Fruit fly (Drosophila melanogaster) whole organism, prepupa: ENCODE measurements around the gene CG3552.

ENCODE experiments used
- CG10669 ChIP-seq: fragments of 200-800 bp; sonication (Bioruptor generic); optimal IDR thresholded peaks from 3 replicates; lab custom pipeline; 2018; ENCODE audit warnings: missing biosample characterization, mild to moderate bottlenecking, missing genetic modification characterization, moderate library complexity
- CG11294 ChIP-seq: fragments of 200-800 bp; sonication (Bioruptor generic); IDR thresholded peaks from 2 replicates; pipeline ENCODE4 v1.3.6; 2022; ENCODE audit warnings: missing biosample characterization, missing genetic modification characterization
- CG11902 ChIP-seq: fragments of 200-800 bp; sonication (Bioruptor generic); optimal IDR thresholded peaks from 3 replicates; lab custom pipeline; 2016; ENCODE audit warnings: missing biosample characterization, missing genetic modification characterization
- CG15336 ChIP-seq: fragments of 200-800 bp; sonication (Bioruptor generic); IDR thresholded peaks from 2 replicates; pipeline ENCODE4 v1.3.6; 2022; ENCODE audit warnings: missing biosample characterization, missing genetic modification characterization
- CG1621 ChIP-seq: fragments of 200-800 bp; sonication (Bioruptor generic); optimal IDR thresholded peaks from 3 replicates; lab custom pipeline; 2018; ENCODE audit warnings: missing biosample characterization, mild to moderate bottlenecking, missing genetic modification characterization
- CG3919 ChIP-seq: fragments of 200-800 bp; sonication (Bioruptor generic); optimal IDR thresholded peaks from 3 replicates; lab custom pipeline; 2016; ENCODE audit warnings: missing biosample characterization, missing genetic modification characterization
- CG4318 ChIP-seq: fragments of 200-800 bp; sonication (Bioruptor generic); optimal IDR thresholded peaks from 3 replicates; lab custom pipeline; 2017; ENCODE audit warnings: missing biosample characterization, mild to moderate bottlenecking, missing genetic modification characterization
- CG6163 ChIP-seq: fragments of 200-800 bp; sonication (Bioruptor generic); IDR thresholded peaks from 3 replicates; pipeline ENCODE4 v1.3.6; 2022; ENCODE audit warnings: missing biosample characterization, missing genetic modification characterization
- CG6276 ChIP-seq: fragments of 200-800 bp; sonication (Bioruptor generic); optimal IDR thresholded peaks from 2 replicates; lab custom pipeline; 2017; ENCODE audit warnings: missing biosample characterization, mild to moderate bottlenecking, missing genetic modification characterization
- CG6792 ChIP-seq: fragments of 200-800 bp; sonication (Bioruptor generic); optimal IDR thresholded peaks from 3 replicates; lab custom pipeline; 2016; ENCODE audit warnings: missing biosample characterization, missing genetic modification characterization
- CG6808 ChIP-seq: fragments of 200-800 bp; sonication (Bioruptor generic); optimal IDR thresholded peaks from 3 replicates; lab custom pipeline; 2017; ENCODE audit warnings: missing biosample characterization, missing genetic modification characterization, mild to moderate bottlenecking, moderate library complexity, missing genetic modification reagents
- CG6854 ChIP-seq: fragments of 200-800 bp; sonication (Bioruptor generic); optimal IDR thresholded peaks from 2 replicates; lab custom pipeline; 2017; ENCODE audit warnings: missing biosample characterization, mild to moderate bottlenecking, missing genetic modification characterization
- CG8632 ChIP-seq: fragments of 200-800 bp; sonication (Bioruptor generic); optimal IDR thresholded peaks from 3 replicates; lab custom pipeline; 2016; ENCODE audit warnings: missing biosample characterization, missing genetic modification characterization
- Eip75B ChIP-seq: fragments of 200-800 bp; sonication (Bioruptor generic); optimal IDR thresholded peaks from 3 replicates; lab custom pipeline; 2016; ENCODE audit warnings: missing biosample characterization, missing genetic modification characterization
- Eip78C ChIP-seq: fragments of 200-800 bp; sonication (Bioruptor generic); peaks from one replicate; lab custom pipeline; 2016; ENCODE audit warnings: missing biosample characterization, missing genetic modification characterization
- Eip93F ChIP-seq: fragments of 200-800 bp; sonication (Bioruptor generic); optimal IDR thresholded peaks from 2 replicates; lab custom pipeline; 2016; ENCODE audit warnings: missing biosample characterization, mild to moderate bottlenecking, missing genetic modification characterization
- Ets21C ChIP-seq: fragments of 200-800 bp; sonication (Bioruptor generic); optimal IDR thresholded peaks from 3 replicates; lab custom pipeline; 2016; ENCODE audit warnings: missing biosample characterization, missing genetic modification characterization
- Ets96B ChIP-seq: fragments of 200-800 bp; optimal IDR thresholded peaks from 2 replicates; lab custom pipeline; 2019; ENCODE audit warnings: missing biosample characterization, mild to moderate bottlenecking, missing genetic modification characterization, moderate library complexity
- Gug ChIP-seq: fragments of 200-800 bp; sonication (Bioruptor generic); IDR thresholded peaks from 2 replicates; pipeline ENCODE4 v1.3.6; 2022; ENCODE audit warnings: missing biosample characterization, missing genetic modification characterization
- Hr39 ChIP-seq: fragments of 200-800 bp; sonication (Bioruptor generic); optimal IDR thresholded peaks from 2 replicates; lab custom pipeline; 2016; ENCODE audit warnings: missing biosample characterization, missing genetic modification characterization
- Lpt ChIP-seq: fragments of 200-800 bp; sonication (Bioruptor generic); optimal IDR thresholded peaks from 3 replicates; lab custom pipeline; 2016; ENCODE audit warnings: missing biosample characterization, missing genetic modification characterization
- Met ChIP-seq: fragments of 200-800 bp; sonication (Bioruptor generic); optimal IDR thresholded peaks from 3 replicates; lab custom pipeline; 2016; ENCODE audit warnings: missing biosample characterization, missing genetic modification characterization
- Smox ChIP-seq: fragments of 200-800 bp; sonication (Bioruptor generic); optimal IDR thresholded peaks from 3 replicates; lab custom pipeline; 2016; ENCODE audit warnings: missing biosample characterization, missing genetic modification characterization
- Sox102F ChIP-seq: fragments of 200-800 bp; sonication (Bioruptor generic); optimal IDR thresholded peaks from 2 replicates; lab custom pipeline; 2016; ENCODE audit warnings: missing biosample characterization, mild to moderate bottlenecking, missing genetic modification characterization
- Sox14 ChIP-seq: fragments of 200-800 bp; sonication (Bioruptor generic); optimal IDR thresholded peaks from 3 replicates; lab custom pipeline; 2016; ENCODE audit warnings: missing biosample characterization, missing genetic modification characterization
- Sox15 ChIP-seq: fragments of 200-800 bp; sonication (Bioruptor generic); optimal IDR thresholded peaks from 3 replicates; lab custom pipeline; 2016; ENCODE audit warnings: missing biosample characterization, missing genetic modification characterization
- achi ChIP-seq: fragments of 200-800 bp; sonication (Bioruptor generic); optimal IDR thresholded peaks from 3 replicates; lab custom pipeline; 2016; ENCODE audit warnings: missing biosample characterization, missing genetic modification characterization
- dsx ChIP-seq: fragments of 200-800 bp; optimal IDR thresholded peaks from 3 replicates; lab custom pipeline; 2019; ENCODE audit warnings: missing biosample characterization, mild to moderate bottlenecking, missing genetic modification characterization, moderate library complexity; ENCODE audit not compliant: poor library complexity, severe bottlenecking
- eg ChIP-seq: fragments of 200-800 bp; sonication (Bioruptor generic); IDR thresholded peaks from 3 replicates; pipeline ENCODE4 v1.3.6; 2022; ENCODE audit warnings: missing biosample characterization, missing genetic modification characterization
- esn ChIP-seq: fragments of 200-800 bp; sonication (Bioruptor generic); optimal IDR thresholded peaks from 2 replicates; lab custom pipeline; 2016; ENCODE audit warnings: missing biosample characterization, mild to moderate bottlenecking, missing genetic modification characterization, moderate library complexity
- fd85E ChIP-seq: fragments of 200-800 bp; sonication (Bioruptor generic); optimal IDR thresholded peaks from 3 replicates; lab custom pipeline; 2016; ENCODE audit warnings: missing biosample characterization, missing genetic modification characterization
- fkh ChIP-seq: fragments of 200-800 bp; sonication (Bioruptor generic); optimal IDR thresholded peaks from 3 replicates; lab custom pipeline; 2017; ENCODE audit warnings: missing biosample characterization, mild to moderate bottlenecking, missing genetic modification characterization, moderate library complexity
- net ChIP-seq: fragments of 200-800 bp; sonication (Bioruptor generic); optimal IDR thresholded peaks from 3 replicates; lab custom pipeline; 2016; ENCODE audit warnings: missing biosample characterization, missing genetic modification characterization
- pdm3 ChIP-seq: fragments of 200-800 bp; sonication (Bioruptor generic); optimal IDR thresholded peaks from 3 replicates; lab custom pipeline; 2016; ENCODE audit warnings: missing biosample characterization, missing genetic modification characterization
- svp ChIP-seq: fragments of 200-800 bp; sonication (Bioruptor generic); peaks from one replicate; lab custom pipeline; 2016; ENCODE audit warnings: missing biosample characterization, missing genetic modification characterization
- topi ChIP-seq: fragments of 200-800 bp; sonication (Bioruptor generic); optimal IDR thresholded peaks from 3 replicates; lab custom pipeline; 2016; ENCODE audit warnings: missing biosample characterization, missing genetic modification characterization
- vri ChIP-seq: fragments of 200-800 bp; sonication (Bioruptor generic); optimal IDR thresholded peaks from 3 replicates; lab custom pipeline; 2016; ENCODE audit warnings: missing biosample characterization, mild to moderate bottlenecking, missing genetic modification characterization

Gene CG3552

DNA sequence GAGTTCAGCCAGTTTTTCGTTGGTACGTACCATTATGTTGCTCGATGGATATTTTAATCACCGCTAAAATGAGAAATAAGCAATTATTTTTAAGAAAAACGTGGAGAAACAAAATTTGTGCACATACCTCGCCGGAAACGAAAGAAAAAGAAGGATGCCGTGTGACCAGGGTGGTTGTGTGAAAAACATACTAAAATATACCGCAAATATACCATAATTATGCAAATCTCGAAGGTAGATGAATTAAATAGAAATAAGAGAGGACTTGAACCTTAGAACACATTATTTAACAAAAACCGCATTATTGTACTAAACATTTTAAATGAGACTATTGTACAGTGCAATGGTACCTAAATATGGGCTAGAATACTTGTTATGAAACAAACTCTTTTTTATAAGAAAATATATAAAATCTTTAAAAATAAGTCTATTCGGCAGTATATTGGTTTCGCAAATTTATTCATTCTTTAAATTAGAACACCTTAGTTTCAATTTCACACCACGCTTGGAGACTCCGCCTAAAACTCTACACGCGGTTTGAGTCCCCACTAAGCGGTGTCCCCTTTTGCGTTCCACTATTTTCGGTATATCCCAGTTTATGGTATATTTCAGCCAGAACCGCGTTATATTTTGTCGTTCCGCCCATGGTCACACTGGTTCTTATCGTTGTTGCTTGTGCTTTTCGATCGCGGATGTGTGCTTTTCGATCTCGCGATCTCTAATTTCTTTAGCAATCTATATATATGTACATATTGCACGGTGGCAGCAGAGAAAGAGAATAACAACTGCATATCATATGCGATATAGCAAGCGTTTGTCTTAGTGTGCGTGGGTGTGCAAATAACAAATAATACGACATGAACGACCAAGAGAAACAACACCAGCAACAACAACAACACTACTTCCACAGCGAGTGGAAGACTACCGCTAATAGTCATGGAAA, 26.2 kb upstream of the CG3552 start, which contains the start of the genes RpS17 and MTF-1 (continued):
- no peak for TF ChIP-seq CG11294 (GFP tag; lab: Robert Waterston, UW)
- TF ChIP-seq CG6276 (GFP tag; lab: Kevin White, UChicago): no peak
- TF ChIP-seq Ets21C (GFP tag; lab: Kevin White, UChicago): no peak
- TF ChIP-seq achi (GFP tag; lab: Kevin White, UChicago): peak; percentile 48
- peak; percentile 51 for TF ChIP-seq Hr39 (GFP tag; lab: Kevin White, UChicago)
- TF ChIP-seq pdm3 (GFP tag; lab: Kevin White, UChicago): peak; percentile 40
- no peak for TF ChIP-seq fd85E
- peak; percentile 32 for TF ChIP-seq CG6808 (GFP tag; lab: Kevin White, UChicago)
- peak; percentile 34 for TF ChIP-seq CG6792 (GFP tag; lab: Kevin White, UChicago)
- no peak for TF ChIP-seq CG4318 (GFP tag; lab: Kevin White, UChicago)
- TF ChIP-seq Sox15 (GFP tag; lab: Kevin White, UChicago): no peak
- TF ChIP-seq CG11902 (GFP tag; lab: Kevin White, UChicago): no peak
- TF ChIP-seq CG6854 (GFP tag; lab: Kevin White, UChicago): peak; percentile 82
- TF ChIP-seq Lpt (GFP tag; lab: Kevin White, UChicago): no peak
- peak; percentile 75 for TF ChIP-seq Eip78C (GFP tag; lab: Kevin White, UChicago)
- TF ChIP-seq topi: peak; percentile 54
- TF ChIP-seq Gug (GFP tag; lab: Robert Waterston, UW): no peak
- TF ChIP-seq Eip93F (GFP tag; lab: Kevin White, UChicago): no peak
- peak; percentile 53 for TF ChIP-seq CG1621
- peak; percentile 27; the same call in 2 of the 3 replicates for TF ChIP-seq CG6163 (GFP tag; lab: Robert Waterston, UW)

DNA sequence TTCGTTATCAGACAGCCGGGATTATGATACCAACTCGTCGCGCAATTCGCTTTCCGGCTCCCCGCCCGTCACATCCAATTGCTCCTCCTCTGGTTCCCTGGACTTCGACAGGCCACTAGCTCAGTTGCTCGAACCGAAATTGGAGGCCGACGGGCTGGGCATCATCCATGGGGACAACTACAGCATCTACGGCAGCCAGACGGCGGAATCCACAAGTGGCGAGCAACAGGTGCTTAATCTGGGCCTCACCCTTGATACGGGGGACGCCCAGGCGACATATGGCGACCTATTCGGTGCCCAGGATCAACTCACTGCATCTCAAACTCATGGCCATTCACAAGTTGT, 25.5 kb upstream of the CG3552 start:
- peak; percentile 57 for TF ChIP-seq svp (GFP tag; lab: Kevin White, UChicago)
- TF ChIP-seq fkh (GFP tag; lab: Kevin White, UChicago): no peak

dm6 chr3L:9431848-9432623, 24.1 kb upstream of the CG3552 start:
- TF ChIP-seq CG15336: peak; percentile 20; the same call in 1 of the 2 replicates
- TF ChIP-seq net: no peak
- TF ChIP-seq, all 60 proteins: peak for 1

- TF ChIP-seq achi (GFP tag; lab: Kevin White, UChicago) (no peak), CG10669 (GFP tag; lab: Kevin White, UChicago) (no peak), CG1621 (no peak), CG4318 (GFP tag; lab: Kevin White, UChicago) (no peak), Eip75B (GFP tag; lab: Kevin White, UChicago) (no peak), dsx (GFP tag; lab: Kevin White, UChicago) (peak; percentile 72)
Measured at dm6 chr3L:9432810-9433587, 23.1 kb upstream of the CG3552 start.

DNA sequence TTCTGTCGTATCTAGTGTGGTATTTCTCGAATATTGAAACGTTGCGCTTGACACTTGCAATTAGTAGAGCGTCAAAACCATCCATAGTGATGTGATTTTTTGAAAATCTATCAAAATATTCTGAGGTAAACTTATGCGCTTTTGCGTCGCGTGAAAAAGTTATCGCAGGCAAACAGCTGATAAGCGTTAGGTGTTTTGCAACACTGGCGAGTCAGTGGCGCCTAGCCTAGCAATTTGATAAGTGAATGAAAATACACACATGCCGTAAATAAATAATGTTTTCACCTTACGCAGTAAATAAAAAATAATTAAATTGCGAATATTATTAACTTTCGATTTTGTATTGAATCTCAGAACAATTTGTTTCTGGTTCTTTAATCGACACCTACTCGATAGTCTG, 20.8 kb upstream of the CG3552 start, which contains the start of gene CG42526:
TSS of gene CG42526 (minus strand) at position 85 of the 400 bp plus-strand sequence.
- TF ChIP-seq Eip75B (GFP tag; lab: Kevin White, UChicago) (peak; percentile 59), CG15336 (peak; percentile 57), vri (GFP tag; lab: Kevin White, UChicago) (peak; percentile 41), svp (GFP tag; lab: Kevin White, UChicago) (peak; percentile 77), eg (GFP tag; lab: Robert Waterston, UW) (no peak), Smox (GFP tag; lab: Kevin White, UChicago) (no peak), Sox102F (GFP tag; lab: Kevin White, UChicago) (peak; percentile 60), Eip78C (GFP tag; lab: Kevin White, UChicago) (peak; percentile 61), Sox14 (GFP tag; lab: Kevin White, UChicago) (peak; percentile 58), dsx (GFP tag; lab: Kevin White, UChicago) (no peak), CG3919 (GFP tag; lab: Kevin White, UChicago) (no peak), topi (peak; percentile 33), CG8632 (GFP tag; lab: Kevin White, UChicago) (peak; percentile 14), Ets96B (tag; lab: Kevin White, UChicago) (no peak), net (peak; percentile 32), esn (GFP tag; lab: Kevin White, UChicago) (peak; percentile 78), Met (GFP tag; lab: Kevin White, UChicago) (peak; percentile 63), CG6854 (GFP tag; lab: Kevin White, UChicago) (no peak), Hr39 (GFP tag; lab: Kevin White, UChicago) (peak; percentile 71), pdm3 (GFP tag; lab: Kevin White, UChicago) (peak; percentile 75), Sox15 (GFP tag; lab: Kevin White, UChicago) (peak; percentile 28)
